Worm (Caenorhabditis elegans) whole organism, L2 larva: ENCODE data around the gene Y38E10A.24.

Experiments used
- gmeb-1 ChIP-seq: fragments of 150-350 bp; optimal IDR thresholded peaks from 2 replicates; lab custom pipeline; 2014; ENCODE audit warnings: missing biosample characterization, missing genetic modification characterization
- lsy-2 ChIP-seq, 2 experiments: fragments of 150-350 bp in 1 of 2; sonication (generic microtip) in 1 of 2; optimal IDR thresholded peaks; 2 replicates each; lab custom pipeline; 2014 to 2017; ENCODE audit warnings: missing biosample characterization in 2 of 2, missing genetic modification characterization in 2 of 2
- mab-5 ChIP-seq: fragments of 150-350 bp; optimal IDR thresholded peaks from 2 replicates; lab custom pipeline; 2014; ENCODE audit warnings: missing biosample characterization, missing genetic modification characterization
- sem-4 ChIP-seq: fragments of 150-350 bp; optimal IDR thresholded peaks from 2 replicates; lab custom pipeline; 2014; ENCODE audit warnings: missing biosample characterization, missing genetic modification reagents, missing genetic modification characterization
- snpc-4 ChIP-seq: fragments of 150-350 bp; optimal IDR thresholded peaks from 2 replicates; lab custom pipeline; 2014; ENCODE audit warnings: missing biosample characterization, missing genetic modification characterization
- zag-1 ChIP-seq: fragments of 150-350 bp; optimal IDR thresholded peaks from 2 replicates; lab custom pipeline; 2014; ENCODE audit warnings: missing biosample characterization, missing genetic modification characterization

- TF ChIP-seq mab-5 (tag; lab: Kevin White, UChicago) (no peak), gmeb-1 (tag; lab: Kevin White, UChicago) (no peak), sem-4 (no peak), lsy-2 (tag; optimal IDR thresholded peaks at IDR 0.05; lab: Kevin White, UChicago) (no peak), snpc-4 (no peak), zag-1 (tag; lab: Kevin White, UChicago) (no peak)
Measured at ce11 chrII:12657620-12658019, 21.2 kb upstream of the Y38E10A.24 start.
